Worm (Caenorhabditis elegans): ENCODE results near the gene F10B5.3.

Gene F10B5.3

DNA sequence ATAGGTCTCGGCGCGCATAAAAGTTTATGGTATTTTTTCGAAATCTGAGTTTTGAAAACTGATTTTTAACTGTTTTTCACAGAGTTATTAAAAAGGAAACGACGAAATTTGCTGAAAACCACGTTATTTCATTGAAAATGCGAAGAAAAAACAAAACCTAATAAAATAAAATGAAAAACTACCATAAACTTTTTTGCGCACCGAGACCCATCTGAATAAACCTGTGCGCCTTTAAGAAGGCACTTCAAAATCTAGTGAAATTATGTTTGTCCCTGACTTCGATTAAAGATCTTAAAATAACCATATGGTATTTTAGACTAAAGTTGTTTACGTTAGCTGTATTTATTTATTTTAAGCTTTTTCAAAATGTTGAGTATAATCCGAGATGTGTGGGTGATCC is 22.0 kb downstream of the F10B5.3 start:
- TF ChIP-seq fkh-10 (GFP tag; optimal IDR thresholded peaks at IDR 0.05) (no peak), mes-2 (tag; optimal IDR thresholded peaks at IDR 0.05; ENCODE audit: poor library complexity, severe bottlenecking) (no peak), ama-1 (optimal IDR thresholded peaks at IDR 0.05) (no peak), lin-38 (GFP tag; IDR thresholded peaks at IDR 0.05) (no peak)

DNA sequence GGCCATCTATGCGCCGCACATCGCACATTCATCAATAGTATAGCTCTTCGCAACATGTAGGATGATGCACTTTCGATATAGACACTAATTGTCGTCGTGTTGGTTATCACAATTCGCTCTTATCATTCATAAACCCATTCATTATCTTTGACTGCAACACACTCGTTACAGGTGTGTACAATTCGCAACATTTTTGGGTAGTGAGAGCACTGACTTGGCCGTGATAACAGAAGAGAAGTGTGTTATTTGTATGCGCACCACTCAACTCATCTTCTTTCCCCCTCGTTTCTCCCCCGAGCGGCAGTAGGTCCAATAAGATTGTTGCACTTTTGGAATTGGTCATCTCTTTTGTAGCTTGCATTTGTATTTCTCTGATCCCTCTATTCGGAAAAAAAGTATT is 22.5 kb downstream of the F10B5.3 start:
- TF ChIP-seq daf-16 (GFP tag; optimal IDR thresholded peaks at IDR 0.05), result no peak
- TF ChIP-seq daf-16 (tag; optimal IDR thresholded peaks at IDR 0.05), result peak; percentile 84
- no peak for TF ChIP-seq tra-1 (GFP tag; IDR thresholded peaks at IDR 0.05)
- peak; percentile 23; the same call in 1 of the 2 replicates for TF ChIP-seq php-3 (GFP tag; IDR thresholded peaks at IDR 0.05)
- peak in 1 of 2 experiments; percentile 30 for TF ChIP-seq lsy-2 (tag; optimal IDR thresholded peaks at IDR 0.05)
- no peak for TF ChIP-seq rbr-2 (tag; optimal IDR thresholded peaks at IDR 0.05)
- TF ChIP-seq mxl-3 (GFP tag; optimal IDR thresholded peaks at IDR 0.05), result peak; percentile 73
- peak; percentile 3 for TF ChIP-seq hlh-30 (tag; optimal IDR thresholded peaks at IDR 0.05; ENCODE audit: insufficient read depth)
- TF ChIP-seq dve-1 (tag; optimal IDR thresholded peaks at IDR 0.05; ENCODE audit: insufficient read depth), result peak; percentile 50
- TF ChIP-seq nhr-10 (tag; optimal IDR thresholded peaks at IDR 0.05), result peak; percentile 4
- peak; percentile 77 for TF ChIP-seq hlh-11 (tag; optimal IDR thresholded peaks at IDR 0.05)
- peak; percentile 97 for TF ChIP-seq pqm-1 (tag; optimal IDR thresholded peaks at IDR 0.05)
- TF ChIP-seq dmd-6 (GFP tag; IDR thresholded peaks at IDR 0.05), result peak; percentile 72
- peak; percentile 57 for TF ChIP-seq nhr-77 (tag; optimal IDR thresholded peaks at IDR 0.05)
- peak; percentile 54 for TF ChIP-seq mes-2 (tag; optimal IDR thresholded peaks at IDR 0.05; ENCODE audit: poor library complexity, severe bottlenecking)
- TF ChIP-seq mep-1 (tag; optimal IDR thresholded peaks at IDR 0.05), result peak; percentile 29
- TF ChIP-seq fkh-10 (GFP tag; optimal IDR thresholded peaks at IDR 0.05), result no peak
- no peak for TF ChIP-seq aly-2 (tag; optimal IDR thresholded peaks at IDR 0.05)
- peak; percentile 22 for TF ChIP-seq duxl-1 (tag; optimal IDR thresholded peaks at IDR 0.05; ENCODE audit: poor library complexity)
- peak; percentile 5 for TF ChIP-seq nhr-102 (tag; optimal IDR thresholded peaks at IDR 0.05)
- TF ChIP-seq nhr-28 (tag; optimal IDR thresholded peaks at IDR 0.05), result peak; percentile 96

DNA sequence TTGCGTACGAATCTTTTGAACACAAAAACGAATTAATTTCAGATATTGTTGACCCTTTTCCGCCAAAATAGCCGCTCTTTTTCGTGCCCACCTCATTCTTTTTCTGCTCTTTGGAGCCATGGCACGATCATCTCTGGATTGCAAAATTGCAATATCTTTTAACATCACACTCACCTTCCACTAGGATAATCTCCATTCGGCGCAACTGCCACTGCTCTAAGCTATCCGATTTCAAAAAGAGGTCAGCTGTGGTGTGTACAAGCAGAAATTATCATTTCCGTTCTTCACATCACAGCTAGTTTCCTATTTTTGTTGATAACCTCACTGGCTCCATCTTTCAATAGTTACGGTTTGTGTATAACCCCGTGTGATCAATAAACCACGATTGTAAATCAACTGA is 23.2 kb downstream of the F10B5.3 start:
- TF ChIP-seq rbr-2 (tag; optimal IDR thresholded peaks at IDR 0.05) (no peak), egl-43 (GFP tag; IDR thresholded peaks at IDR 0.05) (no peak), mxl-2 (GFP tag; conservative IDR thresholded peaks at IDR 0.05) (no peak), mes-2 (tag; optimal IDR thresholded peaks at IDR 0.05; ENCODE audit: poor library complexity, severe bottlenecking) (no peak), nhr-28 (tag; optimal IDR thresholded peaks at IDR 0.05) (no peak), F10B5.3 (tag; optimal IDR thresholded peaks at IDR 0.05) (no peak), aha-1 (tag) (peak; percentile 82), hlh-30 (tag; optimal IDR thresholded peaks at IDR 0.05; ENCODE audit: insufficient read depth) (no peak), zip-11 (GFP tag; IDR thresholded peaks at IDR 0.05) (no peak), arid-1 (GFP tag; conservative IDR thresholded peaks at IDR 0.05) (no peak), Y48G9A.11 (GFP tag; IDR thresholded peaks at IDR 0.05) (no peak), ztf-7 (tag; optimal IDR thresholded peaks at IDR 0.05) (no peak), daf-16 (GFP tag; optimal IDR thresholded peaks at IDR 0.05) (no peak), daf-16 (tag; optimal IDR thresholded peaks at IDR 0.05) (peak; percentile 5), ceh-20 (GFP tag; IDR thresholded peaks at IDR 0.05) (no peak)

- TF ChIP-seq nhr-76 (tag; optimal IDR thresholded peaks at IDR 0.05), result no peak
- peak; percentile 54 for TF ChIP-seq lin-38 (GFP tag; IDR thresholded peaks at IDR 0.05)
- TF ChIP-seq rbr-2 (tag; optimal IDR thresholded peaks at IDR 0.05), result peak; percentile 60
- peak; percentile 70 for TF ChIP-seq ctbp-1 (GFP tag; IDR thresholded peaks at IDR 0.05)
- TF ChIP-seq arid-1 (GFP tag; conservative IDR thresholded peaks at IDR 0.05), result 0 out of 2 replicates have a peak, but pooled peaks have one; percentile 22
- no peak for TF ChIP-seq unc-130 (GFP tag; optimal IDR thresholded peaks at IDR 0.05)
- no peak for TF ChIP-seq nhr-11 (tag; optimal IDR thresholded peaks at IDR 0.05)
- peak; percentile 47 for TF ChIP-seq dve-1 (tag; optimal IDR thresholded peaks at IDR 0.05; ENCODE audit: insufficient read depth)
- peak; percentile 32 for TF ChIP-seq ceh-28 (tag; optimal IDR thresholded peaks at IDR 0.05)
- TF ChIP-seq hmg-1.1 (GFP tag; IDR thresholded peaks at IDR 0.05), result peak; percentile 76
- no peak for TF ChIP-seq fos-1 (tag; optimal IDR thresholded peaks at IDR 0.05)
- no peak for TF ChIP-seq spr-3 (GFP tag; optimal IDR thresholded peaks at IDR 0.05)
- TF ChIP-seq zfp-2 (tag; optimal IDR thresholded peaks at IDR 0.05), result no peak
- no peak for TF ChIP-seq nhr-10 (tag; optimal IDR thresholded peaks at IDR 0.05)
- TF ChIP-seq zip-2 (tag; optimal IDR thresholded peaks at IDR 0.05), result no peak
- TF ChIP-seq vab-7 (GFP tag; IDR thresholded peaks at IDR 0.05), result peak; percentile 41; the same call in 1 of the 2 replicates
- peak; percentile 59 to 75 for TF ChIP-seq lsy-2 (tag; optimal IDR thresholded peaks at IDR 0.05)
- peak in 1 of 2 experiments; percentile 55 for TF ChIP-seq hif-1 (tag; optimal IDR thresholded peaks at IDR 0.05)
- 0 out of 2 replicates have a peak, but pooled peaks have one; percentile 42 for TF ChIP-seq pha-4 (GFP tag; IDR thresholded peaks at IDR 0.05)
- no peak for TF ChIP-seq pha-4 (tag; optimal IDR thresholded peaks at IDR 0.05)
Measured at ce11 chrII:8126132-8126531, 23.7 kb downstream of the F10B5.3 start.
